Worm (Caenorhabditis elegans) whole organism, L1 larva: ENCODE measurements around the gene twk-49.

Source experiments
- dpl-1 ChIP-seq, 3 experiments: fragments of 150-350 bp in 2 of 3; sonication (generic microtip) in 1 of 3; optimal IDR thresholded peaks; 2 replicates each; lab custom pipeline; 2014 to 2017; ENCODE audit warnings: missing biosample characterization in 3 of 3, missing genetic modification characterization in 3 of 3, missing genetic modification reagents in 3 of 3
- hlh-17 ChIP-seq: fragments of 200-800 bp; sonication (Bioruptor generic); optimal IDR thresholded peaks from 2 replicates; lab custom pipeline; 2018; ENCODE audit warnings: missing genetic modification characterization, mild to moderate bottlenecking, missing compliant biosample characterization, moderate library complexity, borderline replicate concordance
- lin-35 ChIP-seq, 2 experiments: fragments of 150-350 bp; optimal IDR thresholded peaks; 2 replicates each; lab custom pipeline; 2014; ENCODE audit warnings: missing biosample characterization in 2 of 2, missing genetic modification characterization in 2 of 2, missing genetic modification reagents in 2 of 2
- nhr-76 ChIP-seq: sonication (generic microtip); optimal IDR thresholded peaks from 2 replicates; lab custom pipeline; 2017; ENCODE audit warnings: missing biosample characterization, missing genetic modification characterization
- nhr-90 ChIP-seq: sonication (generic microtip); optimal IDR thresholded peaks from 2 replicates; lab custom pipeline; 2016; ENCODE audit warnings: mild to moderate bottlenecking, missing genetic modification characterization, missing compliant biosample characterization; ENCODE audit not compliant: poor library complexity
- ztf-11 ChIP-seq, 2 experiments: sonication (generic microtip); optimal IDR thresholded peaks; 2 replicates each; lab custom pipeline; 2016 to 2017; ENCODE audit warnings: missing genetic modification characterization in 2 of 2, missing biosample characterization in 1 of 2, missing compliant biosample characterization in 1 of 2

DNA sequence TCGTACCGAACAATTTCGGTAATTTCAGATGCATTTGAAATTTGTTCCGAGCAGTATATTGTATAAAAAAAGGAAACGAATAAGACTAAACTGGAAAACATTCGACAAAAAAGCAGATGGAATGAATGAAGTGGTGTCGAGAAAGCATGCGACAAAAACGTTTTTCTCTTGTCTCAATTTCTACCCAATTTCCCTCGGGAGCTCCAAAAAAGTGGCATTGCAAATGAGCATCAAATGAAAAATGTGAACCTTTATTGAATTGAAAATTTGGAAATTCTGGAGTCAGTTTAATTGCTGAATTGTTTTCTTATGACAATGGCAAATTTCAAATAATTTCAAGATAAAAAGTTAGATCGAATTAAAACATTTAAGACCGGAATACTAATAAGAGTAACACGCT is 1.2 kb upstream of the twk-49 start, which contains the start of gene R05G9.5:
- TF ChIP-seq nhr-76 (tag; lab: Kevin White, UChicago), result no peak
- no peak for TF ChIP-seq dpl-1 (GFP tag; optimal IDR thresholded peaks at IDR 0.05; lab: Kevin White, UChicago)
- no peak for TF ChIP-seq nhr-90
- TF ChIP-seq ztf-11 (tag; optimal IDR thresholded peaks at IDR 0.05; lab: Kevin White, UChicago), result no peak
- TF ChIP-seq hlh-17, result no peak
- TF ChIP-seq lin-35 (GFP tag; optimal IDR thresholded peaks at IDR 0.05; lab: Kevin White, UChicago), result no peak
